Worm (Caenorhabditis elegans): ENCODE measurements around the gene hpo-18.
"Not testable (repeated sequence)": the region's sequence is repeated elsewhere in the genome, so short reads cannot be mapped to it uniquely, and the experiment has no call there.

Gene hpo-18

DNA sequence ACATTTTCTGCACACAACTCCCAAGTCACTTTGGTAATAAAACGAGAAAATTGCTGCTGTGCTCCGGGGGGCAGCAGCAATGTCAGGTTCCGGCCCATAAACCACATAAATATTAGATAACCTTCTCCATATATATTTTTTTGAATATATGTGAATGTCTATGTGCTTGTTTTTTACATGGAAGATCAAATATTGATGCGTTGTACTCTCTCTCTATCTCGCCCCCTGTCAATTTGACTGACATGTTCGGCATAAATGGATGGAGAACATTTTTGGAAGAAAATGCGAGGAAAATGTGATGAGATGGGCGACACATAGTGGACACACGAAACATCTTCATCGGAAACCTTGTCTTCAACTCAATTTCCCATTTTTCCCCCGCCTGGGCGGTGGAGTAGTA lies 13.8 kb upstream of the hpo-18 start:
- TF ChIP-seq unc-62 (GFP tag; optimal IDR thresholded peaks at IDR 0.05), result no peak

DNA sequence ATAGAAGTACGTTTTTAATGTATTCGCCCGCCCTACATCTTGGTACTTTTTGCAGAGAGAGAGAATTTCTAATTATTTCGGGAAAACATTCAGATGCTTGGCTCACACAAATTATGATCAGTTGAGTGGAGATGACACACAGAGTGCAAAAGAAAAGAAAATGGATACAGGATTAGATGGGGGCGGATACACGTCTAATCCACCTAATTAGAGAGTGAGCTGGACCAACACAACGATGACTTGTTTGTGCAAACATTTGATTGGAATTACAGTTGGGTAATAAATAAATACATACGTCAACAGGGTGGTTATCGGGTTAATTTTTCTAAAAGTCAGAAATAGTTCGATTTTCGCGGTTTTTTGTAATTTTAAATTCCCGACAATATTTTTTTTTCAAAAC lies 12.9 kb upstream of the hpo-18 start:
- TF ChIP-seq unc-62 (GFP tag; optimal IDR thresholded peaks at IDR 0.05), result no peak

DNA sequence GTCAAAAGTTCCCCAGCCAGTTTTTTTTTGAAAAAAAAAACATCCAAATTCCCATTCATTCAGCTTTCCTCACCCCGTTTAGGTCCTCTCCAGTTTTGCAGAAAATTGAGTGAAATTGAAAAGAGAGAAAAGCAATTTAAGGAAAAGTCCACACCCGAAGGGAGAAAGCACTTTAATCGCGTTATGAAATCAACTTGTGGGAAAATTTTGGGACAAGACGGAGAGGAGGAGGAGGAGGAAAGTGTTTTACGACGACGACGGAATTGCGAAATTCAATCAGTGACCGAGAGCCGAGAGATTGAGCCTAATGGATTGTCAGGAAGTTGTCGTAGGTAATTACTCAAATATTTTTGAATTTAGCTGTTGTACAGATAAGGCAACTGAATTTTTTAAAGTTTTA lies 11.1 kb upstream of the hpo-18 start:
- no peak for TF ChIP-seq unc-62 (GFP tag; optimal IDR thresholded peaks at IDR 0.05)

DNA sequence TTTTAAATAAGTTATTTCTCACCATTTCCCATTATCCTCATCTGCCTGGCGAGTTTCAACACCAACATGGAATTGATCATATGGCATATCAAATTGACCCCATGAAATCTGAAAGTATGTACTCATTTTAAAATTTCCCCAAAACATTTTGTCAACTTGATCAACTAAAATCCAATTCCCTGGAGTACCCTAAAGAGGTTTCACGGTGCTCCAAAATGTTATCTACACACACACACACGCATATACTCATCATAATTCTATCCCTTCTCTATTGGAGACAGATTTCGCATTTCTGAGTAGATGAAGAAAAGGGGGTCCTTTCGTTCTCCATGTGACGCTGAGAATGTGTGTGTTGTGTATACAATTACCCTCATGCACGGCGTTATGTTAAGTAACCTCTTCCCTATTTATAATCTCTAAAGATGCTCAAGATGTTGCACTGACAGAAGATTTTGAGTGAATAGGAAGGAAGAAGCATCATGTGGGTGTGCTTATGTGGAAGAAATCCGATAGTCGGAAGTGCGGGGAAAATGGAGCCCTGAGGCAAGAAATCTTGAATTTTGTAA lies 9.9 kb upstream of the hpo-18 start:
- TF ChIP-seq unc-62 (GFP tag; optimal IDR thresholded peaks at IDR 0.05), result no peak

DNA sequence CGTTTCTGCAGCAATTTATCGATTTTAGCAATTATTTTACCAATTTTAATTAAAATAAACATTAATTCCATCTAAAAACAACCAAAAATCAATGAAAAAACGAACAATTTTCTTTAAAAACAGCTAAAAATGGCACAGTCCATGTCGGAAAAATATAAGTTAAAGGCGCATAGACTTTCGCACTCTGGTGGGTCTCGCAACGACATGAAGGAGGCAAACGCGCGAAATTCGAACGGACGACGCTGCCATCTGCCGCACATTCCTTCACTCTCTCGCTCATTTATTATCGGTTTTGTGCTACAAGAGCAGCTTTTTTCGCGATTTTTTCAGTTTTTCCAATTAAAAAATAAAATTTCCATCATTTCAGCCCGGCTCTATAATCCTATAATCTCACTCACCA lies 574 bp upstream of the hpo-18 start, which contains the start of gene mcm-7:
Gene mcm-7, plus strand, starts transcription at position 368 of the 400 bp plus-strand sequence.
- TF ChIP-seq unc-62 (GFP tag; optimal IDR thresholded peaks at IDR 0.05), result no peak

DNA sequence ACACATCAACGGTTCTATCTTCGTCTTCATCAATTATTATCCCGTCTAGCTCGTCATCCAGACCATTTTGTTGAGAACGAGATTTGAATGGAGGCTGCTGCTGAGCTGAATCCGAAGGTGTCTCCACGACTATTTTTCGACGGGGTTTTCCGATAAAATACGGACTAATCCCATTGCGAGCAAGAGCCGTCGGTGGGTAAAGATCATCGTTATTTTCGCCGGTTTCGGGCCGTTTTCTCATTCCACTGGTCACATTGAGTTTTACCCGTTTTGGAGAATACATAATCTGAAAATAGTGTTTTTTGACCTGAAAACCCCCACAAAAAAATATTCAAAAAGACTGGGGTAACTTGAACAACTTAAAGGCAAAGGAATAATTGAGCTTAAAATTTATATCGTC lies 511 bp downstream of the hpo-18 start, which contains the start of gene figl-1:
Gene figl-1, minus strand, starts transcription at position 286 of the 400 bp plus-strand sequence.
- no peak for TF ChIP-seq unc-62 (GFP tag; optimal IDR thresholded peaks at IDR 0.05)

DNA sequence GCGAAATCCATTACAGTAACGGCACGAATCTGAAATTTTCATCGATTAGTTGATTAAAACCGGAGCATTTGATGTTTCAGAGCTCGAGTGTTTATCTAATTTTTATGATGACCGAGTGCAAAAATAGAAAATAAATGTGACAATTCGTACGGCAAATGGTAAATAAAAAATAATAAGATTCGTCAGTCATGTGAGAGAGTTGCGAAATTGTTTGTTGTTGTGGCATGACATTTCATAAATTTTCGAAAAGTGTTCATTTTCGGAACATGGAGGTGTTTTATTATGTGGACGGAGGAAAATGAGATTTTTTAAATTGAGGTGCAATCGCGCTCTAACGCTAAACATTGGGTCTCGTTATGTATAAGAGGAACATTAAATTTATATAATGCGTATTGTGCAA lies 4.5 kb downstream of the hpo-18 start:
- TF ChIP-seq unc-62 (GFP tag; optimal IDR thresholded peaks at IDR 0.05), result no peak

DNA sequence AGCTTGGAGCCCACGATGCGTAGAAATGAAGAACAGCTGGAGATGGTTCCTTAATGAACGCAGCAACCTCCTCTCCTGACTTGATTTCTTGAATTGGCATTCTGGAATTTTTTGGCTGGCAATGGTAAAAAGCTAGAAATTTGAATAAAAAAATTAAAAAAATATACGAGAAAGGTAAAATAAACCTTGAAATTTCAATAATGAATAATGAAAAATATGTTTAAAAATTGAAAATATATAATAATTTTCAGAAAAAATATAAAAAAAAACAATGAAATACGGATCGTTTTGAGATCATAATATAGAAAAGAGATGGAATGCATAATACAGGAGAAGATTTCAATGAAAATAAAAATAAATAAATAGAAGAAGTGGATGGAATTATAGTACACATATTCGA lies 5.0 kb downstream of the hpo-18 start, which contains the start of gene glrx-3:
Gene glrx-3, minus strand, starts transcription at position 101 of the 400 bp plus-strand sequence.
- TF ChIP-seq unc-62 (GFP tag; optimal IDR thresholded peaks at IDR 0.05), result no peak

DNA sequence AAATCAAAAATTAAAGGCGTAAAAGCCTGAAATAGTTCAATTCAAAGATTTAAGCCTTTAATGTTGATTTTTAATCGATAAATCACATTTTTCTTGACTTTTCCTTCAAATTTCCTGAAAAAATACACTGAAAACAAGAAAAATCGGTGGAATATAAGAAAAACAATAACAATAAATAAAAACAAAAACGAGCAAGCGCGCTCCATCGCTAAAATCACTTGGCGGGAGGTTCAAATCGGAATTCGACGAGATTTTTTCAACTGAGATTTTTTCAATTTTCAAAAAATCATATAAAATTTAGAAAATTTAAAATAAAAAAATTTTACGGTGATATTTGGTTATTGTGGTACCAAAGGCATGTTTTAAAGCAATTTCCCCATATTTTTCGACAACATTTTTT lies 6.7 kb downstream of the hpo-18 start:
- TF ChIP-seq unc-62 (GFP tag; optimal IDR thresholded peaks at IDR 0.05), result no peak

DNA sequence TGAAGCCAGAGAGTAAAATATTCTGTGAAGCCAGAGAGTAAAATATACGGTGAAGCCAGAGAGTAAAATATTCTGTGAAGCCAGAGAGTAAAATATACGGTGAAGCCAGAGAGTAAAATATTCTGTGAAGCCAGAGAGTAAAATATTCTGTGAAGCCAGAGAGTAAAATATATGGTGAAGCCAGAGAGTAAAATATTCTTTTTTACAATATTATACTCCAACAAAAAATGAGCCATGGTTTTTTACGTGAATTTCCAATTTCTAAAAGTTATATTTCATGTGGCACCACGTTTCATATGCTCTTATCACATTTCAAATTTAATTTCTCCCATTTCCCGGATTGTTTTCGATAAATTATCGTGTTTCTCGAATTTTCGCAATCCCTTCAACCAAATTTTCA lies 9.8 kb downstream of the hpo-18 start, which contains the start of gene irld-1:
Gene irld-1, plus strand, starts transcription at position 301 of the 400 bp plus-strand sequence.
- TF ChIP-seq unc-62 (GFP tag; optimal IDR thresholded peaks at IDR 0.05), result not testable (repeated sequence)

DNA sequence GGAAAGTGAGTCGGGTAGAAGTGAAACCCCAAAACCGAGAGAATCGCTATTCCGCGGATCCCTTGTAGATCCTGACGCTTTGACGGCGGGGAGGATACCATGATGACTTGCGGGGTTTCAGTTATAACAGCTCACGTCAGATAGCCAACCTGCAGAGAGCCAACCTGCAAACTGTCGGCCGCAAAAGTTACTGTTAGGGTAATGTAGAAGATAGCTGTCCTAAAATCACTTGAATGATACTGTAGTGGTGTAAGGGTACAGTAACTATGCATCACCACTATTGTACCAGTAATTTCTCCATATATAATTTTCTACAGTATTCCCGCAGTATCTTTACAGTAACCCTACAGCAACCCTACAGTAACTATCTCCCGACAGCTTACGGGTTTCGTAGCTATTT lies 13.8 kb downstream of the hpo-18 start, which contains the start of gene oac-12:
Gene oac-12, minus strand, starts transcription at position 101 of the 400 bp plus-strand sequence.
- TF ChIP-seq unc-62 (GFP tag; optimal IDR thresholded peaks at IDR 0.05), result no peak

DNA sequence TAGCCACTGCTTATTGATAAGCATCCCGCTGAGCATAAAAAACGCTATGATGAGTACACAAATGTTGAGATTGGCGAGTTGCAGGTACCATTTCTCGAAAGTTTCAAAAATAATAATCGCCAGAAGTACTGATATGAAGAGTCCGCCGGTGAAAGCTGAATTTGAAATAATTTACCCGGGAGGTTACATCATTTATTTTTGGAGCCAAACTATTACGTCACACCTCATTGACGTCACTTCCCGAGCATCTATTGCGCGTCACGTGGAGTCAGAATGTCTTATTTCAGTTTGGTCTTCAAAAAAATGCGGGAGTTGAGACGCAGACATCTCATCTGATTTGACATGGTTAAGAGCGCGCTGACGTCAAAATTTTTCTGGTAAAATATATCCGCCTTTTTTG lies 15.4 kb downstream of the hpo-18 start:
- no peak for TF ChIP-seq unc-62 (GFP tag; optimal IDR thresholded peaks at IDR 0.05)

DNA sequence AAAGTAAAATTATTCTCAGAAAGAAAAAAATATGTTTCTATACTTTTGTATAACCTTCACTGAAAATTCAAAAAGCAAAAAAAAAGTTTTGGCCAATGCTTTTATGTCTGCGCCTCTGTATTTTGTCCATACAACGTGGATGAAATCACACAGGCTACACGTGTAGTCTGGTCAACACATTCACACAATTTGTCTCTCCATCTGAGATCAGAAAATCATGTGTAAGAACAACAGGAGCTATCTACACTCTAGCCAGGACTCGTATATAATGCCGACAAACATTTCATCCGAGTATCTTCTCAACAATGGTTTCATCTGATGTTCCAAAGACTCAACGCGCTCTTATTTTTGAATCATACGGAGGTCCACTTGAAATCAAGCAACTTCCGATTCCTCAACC lies 19.4 kb downstream of the hpo-18 start, which contains the start of gene D2063.1:
Gene D2063.1, plus strand, starts transcription at position 281 of the 400 bp plus-strand sequence.
- TF ChIP-seq unc-62 (GFP tag; optimal IDR thresholded peaks at IDR 0.05), result no peak

DNA sequence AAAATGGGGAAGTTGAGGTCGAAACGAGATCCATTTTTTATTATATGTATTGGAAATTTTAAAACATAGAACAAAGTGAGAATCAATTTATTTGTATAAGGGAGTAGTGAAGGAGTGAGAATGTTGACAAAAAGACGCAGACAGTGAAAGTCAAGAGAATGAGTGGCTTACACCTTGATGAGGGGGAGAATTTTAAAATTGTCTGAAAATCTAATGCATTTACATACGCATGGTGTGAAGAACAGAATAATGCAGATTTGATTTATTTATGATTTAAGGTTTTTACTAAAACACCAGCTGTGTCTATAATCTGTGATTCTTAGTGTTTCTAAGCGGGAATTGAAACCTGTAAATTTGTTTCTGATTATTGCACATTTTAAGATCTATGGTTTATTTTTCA lies 20.8 kb downstream of the hpo-18 start, which contains the start of gene nhr-125:
Gene nhr-125, minus strand, starts transcription at position 101 of the 400 bp plus-strand sequence.
- TF ChIP-seq unc-62 (GFP tag; optimal IDR thresholded peaks at IDR 0.05), result no peak

DNA sequence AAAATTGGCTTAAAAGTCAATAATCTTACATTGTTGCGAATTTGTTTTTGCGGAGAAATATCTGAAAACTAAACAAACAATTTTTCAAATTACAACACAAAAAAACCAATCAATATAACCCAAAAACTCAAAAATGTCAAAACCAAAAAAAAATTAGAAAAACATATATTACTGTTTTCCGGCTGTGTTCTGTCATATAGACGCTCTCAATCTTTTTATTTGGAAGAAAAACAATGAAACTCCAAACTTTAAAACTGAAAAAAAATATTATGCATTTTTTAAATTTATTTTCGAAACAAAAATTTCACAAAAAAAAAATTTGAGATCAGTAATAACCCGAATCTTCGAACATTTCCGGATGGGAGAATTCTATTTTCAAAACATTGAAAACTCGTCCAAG lies 23.5 kb downstream of the hpo-18 start, which contains the start of gene R02D1.2:
Gene R02D1.2, minus strand, starts transcription at position 101 of the 400 bp plus-strand sequence.
- TF ChIP-seq unc-62 (GFP tag; optimal IDR thresholded peaks at IDR 0.05), result no peak

DNA sequence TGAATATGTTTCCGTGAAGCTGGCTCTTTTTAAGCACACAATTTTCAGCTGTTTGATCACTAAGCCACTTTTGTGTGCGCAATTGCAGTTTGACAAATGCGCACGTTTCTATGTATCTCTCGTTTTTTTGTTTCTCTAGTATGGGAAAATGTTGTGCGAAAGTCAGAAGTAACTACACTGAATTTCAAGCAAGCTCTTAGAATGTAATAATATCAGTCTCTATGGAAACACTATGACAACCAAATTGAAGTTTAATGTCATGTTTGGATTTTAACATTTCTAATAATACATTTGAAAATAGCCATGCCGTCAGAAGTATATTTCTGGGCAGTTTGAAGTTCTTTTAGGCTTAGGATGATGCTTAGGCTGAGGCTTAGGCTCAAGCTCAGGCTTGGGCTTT lies 26.4 kb downstream of the hpo-18 start, which contains the start of gene ZC132.9:
Gene ZC132.9, minus strand, starts transcription at position 101 of the 400 bp plus-strand sequence.
- TF ChIP-seq unc-62 (GFP tag; optimal IDR thresholded peaks at IDR 0.05), result no peak

DNA sequence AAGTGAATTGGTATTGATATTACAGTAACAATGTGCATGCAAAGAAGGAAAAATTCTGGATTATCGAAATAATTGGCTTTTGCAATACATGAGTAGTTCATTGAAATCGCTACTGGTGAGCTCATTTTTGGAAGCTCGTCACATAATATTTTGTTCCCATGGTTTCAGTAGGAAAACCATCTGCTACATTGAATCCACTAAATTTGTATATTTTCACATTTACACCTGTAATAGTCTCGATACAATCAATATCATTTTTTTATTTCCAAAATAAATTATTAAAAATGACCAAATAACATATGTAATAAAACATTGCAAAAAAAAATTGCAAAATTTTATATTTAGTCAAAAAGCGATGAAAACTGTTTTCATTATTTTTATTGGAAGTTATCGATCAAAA lies 31.2 kb downstream of the hpo-18 start, which contains the start of gene srh-192:
Gene srh-192, minus strand, starts transcription at position 101 of the 400 bp plus-strand sequence.
- TF ChIP-seq unc-62 (GFP tag; optimal IDR thresholded peaks at IDR 0.05), result no peak
